Fruit fly (Drosophila melanogaster): ENCODE results near the gene orb2.

orb2 gene

DNA sequence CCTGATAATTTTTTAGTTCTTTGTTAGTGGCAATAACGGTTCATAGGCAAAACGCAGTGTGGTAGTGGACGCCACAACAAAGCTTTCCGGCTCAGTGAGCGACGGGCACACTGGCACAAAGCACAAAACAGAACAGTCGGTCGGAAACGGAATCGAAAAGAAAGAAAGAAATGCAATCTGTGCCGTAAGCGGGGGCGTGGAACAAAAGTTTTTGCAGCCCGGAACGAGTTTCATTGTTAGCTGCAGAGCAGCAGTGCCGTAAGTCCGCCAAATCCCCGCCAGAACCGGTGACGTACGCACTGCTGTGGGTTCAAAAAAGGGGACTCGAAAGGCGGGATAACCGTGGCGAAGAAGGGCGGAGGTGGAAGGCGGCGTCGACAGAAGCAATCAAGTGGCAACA is 14.2 kb upstream of the orb2 start, which contains the start of gene CG5026 (continued):
- TF ChIP-seq Trl (optimal IDR thresholded peaks at IDR 0.05), result no peak
- no peak for TF ChIP-seq Trl (GFP tag; optimal IDR thresholded peaks at IDR 0.05)
- TF ChIP-seq CG8944 (GFP tag; optimal IDR thresholded peaks at IDR 0.05), result no peak
- TF ChIP-seq CG10462 (GFP tag; optimal IDR thresholded peaks at IDR 0.05), result peak; percentile 32
- TF ChIP-seq peb (GFP tag; IDR thresholded peaks at IDR 0.05), result no peak
- no peak for TF ChIP-seq tin (GFP tag; optimal IDR thresholded peaks at IDR 0.05)
- no peak for TF ChIP-seq lov (optimal IDR thresholded peaks at IDR 0.05)
- TF ChIP-seq lov (GFP tag; IDR thresholded peaks at IDR 0.05), result no peak
- peak; percentile 90 for TF ChIP-seq MBD-R2 (GFP tag; IDR thresholded peaks at IDR 0.05)
- TF ChIP-seq Nf-YC (tag; optimal IDR thresholded peaks at IDR 0.05), result no peak
- TF ChIP-seq Rfx (GFP tag; IDR thresholded peaks at IDR 0.05), result peak; percentile 32; the same call in 1 of the 2 replicates
- no peak for TF ChIP-seq Bteb2 (GFP tag; optimal IDR thresholded peaks at IDR 0.05)
- no peak for TF ChIP-seq dm (GFP tag; optimal IDR thresholded peaks at IDR 0.05)
- TF ChIP-seq chinmo (GFP tag; IDR thresholded peaks at IDR 0.05; ENCODE audit: partially characterized antibody), result 0 out of 4 replicates have a peak, but pooled peaks have one; percentile 25
- no peak for TF ChIP-seq CG18262 (tag; optimal IDR thresholded peaks at IDR 0.05)
- TF ChIP-seq CG11247 (GFP tag; IDR thresholded peaks at IDR 0.05), result no peak
- TF ChIP-seq B-H2 (GFP tag; optimal IDR thresholded peaks at IDR 0.05), result peak; percentile 17
- TF ChIP-seq CG3995 (GFP tag; optimal IDR thresholded peaks at IDR 0.05), result no peak
- TF ChIP-seq chm (GFP tag; IDR thresholded peaks at IDR 0.05), result no peak
- 0 out of 3 replicates have a peak, but pooled peaks have one; percentile 26 for TF ChIP-seq Dbx (GFP tag; IDR thresholded peaks at IDR 0.05)
- no peak for TF ChIP-seq ranshi (GFP tag; IDR thresholded peaks at IDR 0.05)
- TF ChIP-seq sisA (GFP tag; IDR thresholded peaks at IDR 0.05), result no peak
- no peak for TF ChIP-seq jumu (GFP tag; optimal IDR thresholded peaks at IDR 0.05)
- no peak for TF ChIP-seq p53 (GFP tag; optimal IDR thresholded peaks at IDR 0.05)
- no peak for TF ChIP-seq btn (GFP tag; optimal IDR thresholded peaks at IDR 0.05)
- TF ChIP-seq CG11695 (GFP tag; IDR thresholded peaks at IDR 0.05), result no peak
- no peak for TF ChIP-seq hb (GFP tag; IDR thresholded peaks at IDR 0.05; ENCODE audit: partially characterized antibody)
- TF ChIP-seq CG13123 (GFP tag; optimal IDR thresholded peaks at IDR 0.05), result no peak
- 0 out of 2 replicates have a peak, but pooled peaks have one; percentile 19 for TF ChIP-seq vvl (GFP tag; IDR thresholded peaks at IDR 0.05)
- TF ChIP-seq cas (GFP tag; IDR thresholded peaks at IDR 0.05), result no peak
- TF ChIP-seq MESR4 (GFP tag; optimal IDR thresholded peaks at IDR 0.05), result peak; percentile 44
- TF ChIP-seq pita (GFP tag; optimal IDR thresholded peaks at IDR 0.05), result no peak
- TF ChIP-seq Ets65A (GFP tag), result peak; percentile 87
- no peak for TF ChIP-seq sim (GFP tag; IDR thresholded peaks at IDR 0.05)
- peak; percentile 82 for TF ChIP-seq Ets97D (GFP tag; optimal IDR thresholded peaks at IDR 0.05)
- no peak for TF ChIP-seq org-1 (GFP tag; optimal IDR thresholded peaks at IDR 0.05)
- no peak for TF ChIP-seq CG7271 (tag; optimal IDR thresholded peaks at IDR 0.05)
- TF ChIP-seq HLH54F (GFP tag; optimal IDR thresholded peaks at IDR 0.05), result no peak
- TF ChIP-seq YL-1 (GFP tag; optimal IDR thresholded peaks at IDR 0.05), result peak; percentile 38
- peak; percentile 68 for TF ChIP-seq E2f2 (GFP tag; IDR thresholded peaks at IDR 0.05)
- TF ChIP-seq en (GFP tag; optimal IDR thresholded peaks at IDR 0.05), result no peak
- no peak for TF ChIP-seq sc (optimal IDR thresholded peaks at IDR 0.05)
- no peak for TF ChIP-seq sc (GFP tag; optimal IDR thresholded peaks at IDR 0.05)
- no peak for TF ChIP-seq chif (GFP tag; optimal IDR thresholded peaks at IDR 0.05)
- TF ChIP-seq CG7963 (GFP tag; IDR thresholded peaks at IDR 0.05; ENCODE audit: partially characterized antibody), result no peak
- no peak for TF ChIP-seq Drgx (GFP tag; IDR thresholded peaks at IDR 0.05)
- TF ChIP-seq crp (GFP tag; optimal IDR thresholded peaks at IDR 0.05), result peak in 1 of 2 experiments; percentile 7
- TF ChIP-seq CG15696 (tag; optimal IDR thresholded peaks at IDR 0.05), result no peak
- no peak for TF ChIP-seq Six4 (GFP tag; optimal IDR thresholded peaks at IDR 0.05)
- peak; percentile 44 for TF ChIP-seq sug (tag; optimal IDR thresholded peaks at IDR 0.05)
- no peak for TF ChIP-seq ac (GFP tag; optimal IDR thresholded peaks at IDR 0.05)
- TF ChIP-seq HLHmδ (GFP tag; optimal IDR thresholded peaks at IDR 0.05), result no peak
- no peak for TF ChIP-seq wdn (GFP tag; IDR thresholded peaks at IDR 0.05)
- no peak for TF ChIP-seq Hey (tag; optimal IDR thresholded peaks at IDR 0.05)

Measured in whole organism, embryonic.